Worm (Caenorhabditis elegans): Measurements from ENCODE around the gene T24H7.8.

ce11 chrII:6281002-6281401 is 39.1 kb downstream of the T24H7.8 start, which contains the start of gene scly-1:
- TF ChIP-seq ztf-11 (tag; optimal IDR thresholded peaks at IDR 0.05) (no peak), elt-1 (tag; optimal IDR thresholded peaks at IDR 0.05) (no peak), egl-27 (tag; optimal IDR thresholded peaks at IDR 0.05) (no peak), blmp-1 (tag; optimal IDR thresholded peaks at IDR 0.05; ENCODE audit: insufficient read depth) (no peak), ama-1 (optimal IDR thresholded peaks at IDR 0.05) (no peak), lin-13 (GFP tag; optimal IDR thresholded peaks at IDR 0.05) (no peak), mdl-1 (tag; optimal IDR thresholded peaks at IDR 0.05) (no peak)

Data from whole organism, L2 larva.